Worm (Caenorhabditis elegans) whole organism, L4/young adult: Measurements from ENCODE around the gene R13A5.11.

Experiments
- W03F9.2 ChIP-seq: fragments of 150-350 bp; optimal IDR thresholded peaks from 2 replicates; lab custom pipeline; 2014; ENCODE audit warnings: missing biosample characterization, missing genetic modification characterization
- dao-5 ChIP-seq: sonication (generic microtip); optimal IDR thresholded peaks from 2 replicates; lab custom pipeline; 2016; ENCODE audit warnings: missing genotype, missing genetic modification characterization, moderate library complexity, missing compliant biosample characterization
- him-1 ChIP-seq: sonication (generic microtip); optimal IDR thresholded peaks from 2 replicates; lab custom pipeline; 2016; ENCODE audit warnings: missing genotype, missing genetic modification reagents, missing genetic modification characterization, missing compliant biosample characterization

DNA sequence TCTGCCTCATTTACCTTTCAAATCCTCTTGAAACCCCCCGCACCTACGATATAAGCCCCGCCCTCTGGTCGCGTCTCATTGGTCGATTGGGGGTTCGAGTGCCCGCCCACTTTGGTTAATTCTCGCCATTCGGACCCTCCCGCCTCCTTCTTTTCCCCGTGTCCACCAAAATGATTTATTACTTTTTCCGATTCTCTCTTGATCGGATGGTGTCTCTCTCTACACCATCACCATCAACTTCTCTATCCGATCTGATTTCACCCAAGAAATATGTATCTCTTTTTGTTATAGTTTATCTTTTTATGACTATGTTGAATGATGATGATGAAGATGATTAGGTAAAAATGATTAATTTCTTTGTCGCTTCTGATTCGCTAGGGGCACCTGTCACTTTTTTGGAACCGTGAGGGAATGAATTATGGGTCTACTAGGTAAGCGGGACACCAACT is 38.4 kb downstream of the R13A5.11 start:
- TF ChIP-seq W03F9.2 (tag; lab: Kevin White, UChicago) (no peak), him-1 (no peak), dao-5 (tag; lab: Kevin White, UChicago) (no peak)
